Worm (Caenorhabditis elegans) whole organism, L4/young adult: ENCODE results near the gene mrps-18A.

Source experiments
- dao-5 ChIP-seq: sonication (generic microtip); optimal IDR thresholded peaks from 2 replicates; lab custom pipeline; 2016; ENCODE audit warnings: missing genotype, missing genetic modification characterization, moderate library complexity, missing compliant biosample characterization
- him-1 ChIP-seq: sonication (generic microtip); optimal IDR thresholded peaks from 2 replicates; lab custom pipeline; 2016; ENCODE audit warnings: missing genotype, missing genetic modification reagents, missing genetic modification characterization, missing compliant biosample characterization

DNA sequence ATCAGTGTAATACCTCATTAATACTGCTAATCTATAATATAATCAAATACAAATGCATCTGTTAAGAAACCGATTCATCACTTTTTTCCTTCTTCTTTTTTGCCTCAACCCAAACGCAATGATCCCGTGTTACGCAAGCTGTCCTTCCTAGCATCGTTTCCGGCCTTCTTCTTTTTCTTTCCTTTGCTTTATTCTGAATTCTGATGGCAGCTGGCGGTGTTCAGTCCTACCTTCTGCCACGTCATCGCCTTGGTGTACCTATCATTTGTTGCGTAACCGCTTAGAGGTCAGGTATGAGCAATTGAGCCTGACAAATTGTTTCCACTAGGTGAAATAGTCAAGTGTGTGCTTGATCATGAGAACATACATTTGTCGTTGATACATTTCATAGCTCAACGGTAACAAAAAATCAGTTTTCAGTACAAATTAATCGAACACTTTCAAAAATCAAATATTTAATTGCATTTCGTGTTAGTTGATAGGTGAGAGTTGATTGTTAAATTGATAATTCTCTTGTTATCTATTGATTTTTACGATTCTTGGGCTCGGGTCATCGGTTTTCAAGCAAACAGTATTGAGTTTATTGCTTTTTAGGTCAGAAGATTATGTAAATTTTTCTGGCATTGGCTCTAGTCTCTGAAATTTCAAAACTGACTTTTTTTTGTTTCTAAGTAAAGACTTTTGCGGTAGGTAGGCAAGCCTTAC is 33.4 kb downstream of the mrps-18A start:
- TF ChIP-seq dao-5 (tag; lab: Kevin White, UChicago) (no peak), him-1 (tag; lab: Kevin White, UChicago) (no peak)
